Worm (Caenorhabditis elegans) whole organism, late embryonic: ENCODE results near the gene his-40.

Source experiments
- F13H6.1 ChIP-seq: sonication (generic microtip); optimal IDR thresholded peaks from 2 replicates; lab custom pipeline; 2016; ENCODE audit warnings: missing genetic modification characterization, missing compliant biosample characterization
- ahr-1 ChIP-seq: sonication (generic microtip); optimal IDR thresholded peaks from 2 replicates; lab custom pipeline; 2016; ENCODE audit warnings: missing genetic modification characterization, missing compliant biosample characterization
- ama-1 ChIP-seq: fragments of 150-350 bp; optimal IDR thresholded peaks from 2 replicates; lab custom pipeline; 2014
- ceh-14 ChIP-seq: sonication (generic microtip); optimal IDR thresholded peaks from 2 replicates; lab custom pipeline; 2016; ENCODE audit warnings: missing genotype, missing genetic modification characterization, missing compliant biosample characterization
- ceh-18 ChIP-seq: sonication (generic microtip); optimal IDR thresholded peaks from 2 replicates; lab custom pipeline; 2016; ENCODE audit warnings: missing genetic modification characterization, missing compliant biosample characterization
- ceh-19 ChIP-seq: fragments of 200-800 bp; sonication (Bioruptor generic); optimal IDR thresholded peaks from 2 replicates; lab custom pipeline; 2018; ENCODE audit warnings: mild to moderate bottlenecking, missing genetic modification characterization, missing compliant biosample characterization
- ceh-22 ChIP-seq: sonication (generic microtip); optimal IDR thresholded peaks from 2 replicates; lab custom pipeline; 2017; ENCODE audit warnings: missing biosample characterization, missing genetic modification characterization
- ceh-24 ChIP-seq: sonication (generic microtip); optimal IDR thresholded peaks from 2 replicates; lab custom pipeline; 2016; ENCODE audit warnings: mild to moderate bottlenecking, missing genetic modification characterization, missing compliant biosample characterization
- ceh-30 ChIP-seq: fragments of 150-350 bp; optimal IDR thresholded peaks from 2 replicates; lab custom pipeline; 2014; ENCODE audit warnings: missing biosample characterization, missing genetic modification characterization
- ceh-34 ChIP-seq: sonication (generic microtip); optimal IDR thresholded peaks from 2 replicates; lab custom pipeline; 2016; ENCODE audit warnings: mild to moderate bottlenecking, missing genetic modification characterization, missing compliant biosample characterization
- ceh-48 ChIP-seq: sonication (generic microtip); optimal IDR thresholded peaks from 2 replicates; lab custom pipeline; 2016; ENCODE audit warnings: missing genetic modification characterization, inconsistent platforms, missing compliant biosample characterization
- ceh-9 ChIP-seq: sonication (generic microtip); optimal IDR thresholded peaks from 2 replicates; lab custom pipeline; 2016; ENCODE audit warnings: mild to moderate bottlenecking, missing genetic modification characterization, inconsistent platforms, missing compliant biosample characterization
- che-1 ChIP-seq: sonication (generic microtip); optimal IDR thresholded peaks from 2 replicates; lab custom pipeline; 2016; ENCODE audit warnings: mild to moderate bottlenecking, missing genetic modification characterization, missing compliant biosample characterization
- dmd-4 ChIP-seq: sonication (generic microtip); optimal IDR thresholded peaks from 2 replicates; lab custom pipeline; 2016; ENCODE audit warnings: borderline replicate concordance, missing genetic modification characterization, missing compliant biosample characterization
- dve-1 ChIP-seq: sonication (generic microtip); optimal IDR thresholded peaks from 2 replicates; lab custom pipeline; 2017; ENCODE audit warnings: antibody characterized with exemption, mild to moderate bottlenecking, missing genetic modification characterization, missing compliant biosample characterization
- elt-2 ChIP-seq: sonication (generic microtip); optimal IDR thresholded peaks from 2 replicates; lab custom pipeline; 2016; ENCODE audit warnings: missing genetic modification reagents, missing genetic modification characterization, missing compliant biosample characterization
- ets-4 ChIP-seq: sonication (generic microtip); optimal IDR thresholded peaks from 2 replicates; lab custom pipeline; 2016; ENCODE audit warnings: missing genetic modification characterization, missing compliant biosample characterization
- eyg-1 ChIP-seq: sonication (generic microtip); optimal IDR thresholded peaks from 2 replicates; lab custom pipeline; 2016; ENCODE audit warnings: missing genotype, missing genetic modification characterization, missing compliant biosample characterization
- fkh-10 ChIP-seq: fragments of 150-350 bp; optimal IDR thresholded peaks from 2 replicates; lab custom pipeline; 2014; ENCODE audit warnings: missing biosample characterization, missing genetic modification reagents, missing genetic modification characterization
- fkh-6 ChIP-seq: sonication (generic microtip); optimal IDR thresholded peaks from 2 replicates; lab custom pipeline; 2016; ENCODE audit warnings: missing genetic modification characterization, missing compliant biosample characterization
- hlh-15 ChIP-seq: sonication (generic microtip); optimal IDR thresholded peaks from 2 replicates; lab custom pipeline; 2016; ENCODE audit warnings: missing genetic modification characterization, missing compliant biosample characterization
- hlh-6 ChIP-seq: sonication (generic microtip); optimal IDR thresholded peaks from 2 replicates; lab custom pipeline; 2016; ENCODE audit warnings: missing genotype, missing genetic modification characterization, missing compliant biosample characterization
- hlh-8 ChIP-seq: sonication (generic microtip); optimal IDR thresholded peaks from 2 replicates; lab custom pipeline; 2016; ENCODE audit warnings: missing genotype, missing genetic modification characterization, missing compliant biosample characterization
- lim-6 ChIP-seq: sonication (generic microtip); optimal IDR thresholded peaks from 2 replicates; lab custom pipeline; 2016; ENCODE audit warnings: missing genetic modification characterization, missing compliant biosample characterization
- lin-11 ChIP-seq: fragments of 200-800 bp; sonication (Bioruptor generic); optimal IDR thresholded peaks from 2 replicates; lab custom pipeline; 2018; ENCODE audit warnings: mild to moderate bottlenecking, missing genetic modification characterization, missing compliant biosample characterization
- mec-3 ChIP-seq: sonication (generic microtip); optimal IDR thresholded peaks from 2 replicates; lab custom pipeline; 2016; ENCODE audit warnings: borderline replicate concordance, missing genetic modification characterization, missing compliant biosample characterization
- nfya-1 ChIP-seq: sonication (generic microtip); optimal IDR thresholded peaks from 2 replicates; lab custom pipeline; 2017; ENCODE audit warnings: missing genetic modification characterization, mild to moderate bottlenecking, missing compliant biosample characterization, antibody characterized with exemption, moderate library complexity
- npax-4 ChIP-seq: sonication (generic microtip); optimal IDR thresholded peaks from 2 replicates; lab custom pipeline; 2016; ENCODE audit warnings: missing genetic modification characterization, missing compliant biosample characterization
- pat-9 ChIP-seq: fragments of 200-800 bp; sonication (Bioruptor generic); optimal IDR thresholded peaks from 2 replicates; lab custom pipeline; 2018; ENCODE audit warnings: mild to moderate bottlenecking, missing genetic modification characterization, moderate library complexity, missing compliant biosample characterization
- pax-1 ChIP-seq: fragments of 150-350 bp; optimal IDR thresholded peaks from 2 replicates; lab custom pipeline; 2014; ENCODE audit warnings: missing biosample characterization, missing genetic modification characterization
- pha-4 ChIP-seq: fragments of 150-350 bp; optimal IDR thresholded peaks from 2 replicates; lab custom pipeline; 2018; ENCODE audit warnings: missing biosample characterization, missing genetic modification reagents, missing genetic modification characterization
- pqm-1 ChIP-seq: sonication (generic microtip); optimal IDR thresholded peaks from 2 replicates; lab custom pipeline; 2016; ENCODE audit warnings: missing genetic modification characterization, missing compliant biosample characterization
- pros-1 ChIP-seq: fragments of 150-350 bp; optimal IDR thresholded peaks from 2 replicates; lab custom pipeline; 2014; ENCODE audit warnings: missing biosample characterization, missing genetic modification reagents, missing genetic modification characterization
- ref-2 ChIP-seq: sonication (generic microtip); optimal IDR thresholded peaks from 2 replicates; lab custom pipeline; 2016; ENCODE audit warnings: missing genetic modification characterization, missing compliant biosample characterization
- rnt-1 ChIP-seq: sonication (generic microtip); optimal IDR thresholded peaks from 2 replicates; lab custom pipeline; 2016; ENCODE audit warnings: missing genetic modification characterization, missing compliant biosample characterization
- sox-2 ChIP-seq: fragments of 200-800 bp; sonication (Bioruptor generic); IDR thresholded peaks from 2 replicates; pipeline ENCODE4 v1.3.6; 2022; ENCODE audit warnings: missing genetic modification reagents, missing genetic modification characterization, missing compliant biosample characterization
- sox-4 ChIP-seq: sonication (generic microtip); optimal IDR thresholded peaks from 2 replicates; lab custom pipeline; 2017; ENCODE audit warnings: mild to moderate bottlenecking, missing genetic modification characterization, inconsistent platforms, missing compliant biosample characterization
- tbx-2 ChIP-seq: sonication (generic microtip); optimal IDR thresholded peaks from 2 replicates; lab custom pipeline; 2016; ENCODE audit warnings: missing genetic modification characterization, missing compliant biosample characterization
- tbx-7 ChIP-seq: sonication (generic microtip); optimal IDR thresholded peaks from 2 replicates; lab custom pipeline; 2016; ENCODE audit warnings: missing genotype, missing genetic modification characterization, missing compliant biosample characterization
- ttx-3 ChIP-seq: sonication (generic microtip); optimal IDR thresholded peaks from 2 replicates; lab custom pipeline; 2016; ENCODE audit warnings: missing genetic modification reagents, missing genetic modification characterization, missing compliant biosample characterization
- unc-3 ChIP-seq, 2 experiments: fragments of 200-800 bp in 1 of 2; sonication (Bioruptor generic) in 1 of 2; sonication (generic microtip) in 1 of 2; conservative IDR thresholded peaks in 1 of 2; optimal IDR thresholded peaks in 1 of 2; 2 replicates each; pipeline versions ENCODE4 v1.3.6 to Lab custom; 2016 to 2022; ENCODE audit warnings: missing compliant biosample characterization in 2 of 2, missing genetic modification characterization in 2 of 2, missing genetic modification reagents in 1 of 2
- unc-42 ChIP-seq: sonication (generic microtip); optimal IDR thresholded peaks from 2 replicates; lab custom pipeline; 2016; ENCODE audit warnings: missing genotype, missing genetic modification characterization, missing compliant biosample characterization
- unc-55 ChIP-seq: sonication (generic microtip); optimal IDR thresholded peaks from 2 replicates; lab custom pipeline; 2017; ENCODE audit warnings: missing biosample characterization, missing genetic modification reagents, missing genetic modification characterization
- zip-5 ChIP-seq: sonication (generic microtip); optimal IDR thresholded peaks from 2 replicates; lab custom pipeline; 2016; ENCODE audit warnings: missing genetic modification characterization, missing compliant biosample characterization
- ztf-16 ChIP-seq: sonication (generic microtip); optimal IDR thresholded peaks from 2 replicates; lab custom pipeline; 2017; ENCODE audit warnings: missing genetic modification characterization, missing compliant biosample characterization

his-40 gene

ce11 chrX:7309775-7310174 is at the start of gene his-40, which contains the start of gene his-38:
Gene his-40 (plus strand): TSS chrX:7310110.
Gene his-38 (minus strand): TSS chrX:7309875.
- TF ChIP-seq nfya-1 (no peak), ets-4 (tag; lab: Kevin White, UChicago) (no peak), ceh-18 (no peak), rnt-1 (tag; lab: Kevin White, UChicago) (no peak), unc-3 (GFP tag; conservative IDR thresholded peaks at IDR 0.05; lab: Robert Waterston, UW) (no peak), unc-3 (tag; optimal IDR thresholded peaks at IDR 0.05; lab: Kevin White, UChicago) (no peak), eyg-1 (no peak), dmd-4 (tag; lab: Kevin White, UChicago) (no peak), unc-55 (no peak), ahr-1 (tag; lab: Kevin White, UChicago) (no peak), lin-11 (no peak), zip-5 (no peak), ztf-16 (tag; lab: Kevin White, UChicago) (no peak)

ce11 chrX:7260327-7261019 is 49.4 kb upstream of the his-40 start, which contains the start of gene lact-1:
Gene lact-1 (minus strand): TSS chrX:7260377.
- no peak for TF ChIP-seq nfya-1
- no peak for TF ChIP-seq pha-4 (tag; lab: Kevin White, UChicago)
- no peak for TF ChIP-seq ama-1
- no peak for TF ChIP-seq pax-1
- no peak for TF ChIP-seq ceh-48 (tag; lab: Kevin White, UChicago)
- TF ChIP-seq zip-5: no peak
- TF ChIP-seq sox-2 (GFP tag; lab: Robert Waterston, UW): no peak

DNA sequence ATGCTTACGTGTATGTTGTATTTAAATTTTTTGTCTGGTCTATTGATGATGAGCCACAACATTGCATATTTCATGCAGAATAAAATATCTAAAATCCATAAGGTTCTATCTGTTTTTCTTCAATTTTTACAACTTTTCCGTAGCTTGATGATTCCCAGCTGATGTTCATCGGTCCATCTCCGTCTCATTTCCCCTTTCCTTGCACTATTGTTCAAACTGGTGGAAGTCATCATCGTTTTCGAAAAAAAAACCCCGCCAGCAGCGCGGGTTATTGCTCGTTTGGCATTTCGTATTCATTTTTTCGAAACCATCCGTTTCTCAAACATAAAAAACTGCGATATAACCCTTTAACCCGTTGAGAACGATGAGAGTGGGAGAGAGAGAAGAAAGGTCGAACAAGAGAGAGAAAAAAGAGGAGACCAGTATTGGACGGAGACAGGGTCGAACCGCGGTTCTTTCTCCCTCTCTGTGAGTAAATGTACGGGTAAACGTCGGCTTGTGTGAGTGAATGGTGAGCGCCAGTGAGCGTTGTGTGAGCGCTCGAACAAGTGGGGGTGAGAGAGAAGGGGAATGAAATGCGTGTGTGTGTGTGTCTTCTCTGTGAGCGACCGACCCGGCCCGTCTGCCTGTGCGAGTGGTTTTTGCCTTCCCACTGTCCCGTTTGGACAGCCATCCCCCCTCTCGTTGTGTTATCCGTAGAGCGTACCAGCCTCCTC is 45.2 kb upstream of the his-40 start:
- TF ChIP-seq nfya-1 (peak; percentile 91), rnt-1 (tag; lab: Kevin White, UChicago) (peak; percentile 52), unc-42 (tag; lab: Kevin White, UChicago) (peak; percentile 76), npax-4 (tag; lab: Kevin White, UChicago) (no peak), sox-4 (tag; lab: Kevin White, UChicago) (peak; percentile 48), ceh-24 (no peak), hlh-8 (peak; percentile 58), unc-55 (peak; percentile 44), ceh-34 (tag; lab: Kevin White, UChicago) (peak; percentile 83), lim-6 (tag; lab: Kevin White, UChicago) (peak; percentile 1), fkh-6 (tag; lab: Kevin White, UChicago) (peak; percentile 66), elt-2 (tag; lab: Kevin White, UChicago) (peak; percentile 67), ceh-14 (peak; percentile 64), ceh-30 (tag; lab: Kevin White, UChicago) (no peak), pha-4 (tag; lab: Kevin White, UChicago) (no peak), unc-3 (GFP tag; conservative IDR thresholded peaks at IDR 0.05; lab: Robert Waterston, UW) (no peak), unc-3 (tag; optimal IDR thresholded peaks at IDR 0.05; lab: Kevin White, UChicago) (peak; percentile 29), hlh-15 (no peak), ref-2 (peak; percentile 84), tbx-7 (tag; lab: Kevin White, UChicago) (peak; percentile 6), pqm-1 (peak; percentile 69), pat-9 (tag; lab: Kevin White, UChicago) (peak; percentile 38), eyg-1 (peak; percentile 23), ztf-16 (tag; lab: Kevin White, UChicago) (peak; percentile 55), pros-1 (tag; lab: Kevin White, UChicago) (peak; percentile 57), dve-1 (tag; lab: Kevin White, UChicago) (peak; percentile 50), ttx-3 (tag; lab: Kevin White, UChicago) (no peak), ets-4 (tag; lab: Kevin White, UChicago) (peak; percentile 41), ceh-48 (tag; lab: Kevin White, UChicago) (no peak), fkh-10 (no peak), ceh-18 (peak; percentile 96), mec-3 (tag; lab: Kevin White, UChicago) (no peak), ceh-19 (peak; percentile 67), F13H6.1 (tag; lab: Kevin White, UChicago) (peak; percentile 82), hlh-6 (tag; lab: Kevin White, UChicago) (peak; percentile 69), tbx-2 (tag; lab: Kevin White, UChicago) (peak; percentile 88), che-1 (peak; percentile 18), ceh-9 (tag; lab: Kevin White, UChicago) (no peak), ceh-22 (tag; lab: Kevin White, UChicago) (no peak)
